Worm (Caenorhabditis elegans) whole organism, late embryonic: ENCODE data around the gene gst-30.
"Not testable (repeated sequence)": the region's sequence is repeated elsewhere in the genome, so short reads cannot be mapped to it uniquely, and the experiment has no call there.

Experiments used
- F13H6.1 ChIP-seq: sonication (generic microtip); optimal IDR thresholded peaks from 2 replicates; lab custom pipeline; 2016; ENCODE audit warnings: missing genetic modification characterization, missing compliant biosample characterization
- K02D7.2 ChIP-seq: sonication (generic microtip); optimal IDR thresholded peaks from 2 replicates; lab custom pipeline; 2017; ENCODE audit warnings: mild to moderate bottlenecking, missing genetic modification characterization, missing compliant biosample characterization
- T23F11.4 ChIP-seq: fragments of 200-800 bp; sonication (Bioruptor generic); optimal IDR thresholded peaks from 2 replicates; lab custom pipeline; 2018; ENCODE audit warnings: mild to moderate bottlenecking, missing genetic modification characterization, missing compliant biosample characterization
- Y22D7AL.16 ChIP-seq: sonication (generic microtip); optimal IDR thresholded peaks from 2 replicates; lab custom pipeline; 2016; ENCODE audit warnings: missing genetic modification characterization, missing compliant biosample characterization
- ahr-1 ChIP-seq: sonication (generic microtip); optimal IDR thresholded peaks from 2 replicates; lab custom pipeline; 2016; ENCODE audit warnings: missing genetic modification characterization, missing compliant biosample characterization
- ama-1 ChIP-seq: fragments of 150-350 bp; optimal IDR thresholded peaks from 2 replicates; lab custom pipeline; 2014
- ceh-2 ChIP-seq: sonication (generic microtip); optimal IDR thresholded peaks from 2 replicates; lab custom pipeline; 2016; ENCODE audit warnings: missing genotype, missing genetic modification characterization, missing compliant biosample characterization
- ceh-24 ChIP-seq: sonication (generic microtip); optimal IDR thresholded peaks from 2 replicates; lab custom pipeline; 2016; ENCODE audit warnings: mild to moderate bottlenecking, missing genetic modification characterization, missing compliant biosample characterization
- ceh-34 ChIP-seq: sonication (generic microtip); optimal IDR thresholded peaks from 2 replicates; lab custom pipeline; 2016; ENCODE audit warnings: mild to moderate bottlenecking, missing genetic modification characterization, missing compliant biosample characterization
- ceh-45 ChIP-seq: fragments of 200-800 bp; sonication (Bioruptor generic); IDR thresholded peaks from 2 replicates; pipeline ENCODE4 v1.3.6; 2022; ENCODE audit warnings: missing genetic modification reagents, missing genetic modification characterization, missing compliant biosample characterization
- ceh-48 ChIP-seq: sonication (generic microtip); optimal IDR thresholded peaks from 2 replicates; lab custom pipeline; 2016; ENCODE audit warnings: missing genetic modification characterization, inconsistent platforms, missing compliant biosample characterization
- ceh-6 ChIP-seq: fragments of 200-800 bp; sonication (Bioruptor generic); optimal IDR thresholded peaks from 2 replicates; lab custom pipeline; 2018; ENCODE audit warnings: mild to moderate bottlenecking, missing genetic modification characterization, missing compliant biosample characterization
- dmd-4 ChIP-seq: sonication (generic microtip); optimal IDR thresholded peaks from 2 replicates; lab custom pipeline; 2016; ENCODE audit warnings: borderline replicate concordance, missing genetic modification characterization, missing compliant biosample characterization
- elt-2 ChIP-seq: sonication (generic microtip); optimal IDR thresholded peaks from 2 replicates; lab custom pipeline; 2016; ENCODE audit warnings: missing genetic modification reagents, missing genetic modification characterization, missing compliant biosample characterization
- ets-4 ChIP-seq: sonication (generic microtip); optimal IDR thresholded peaks from 2 replicates; lab custom pipeline; 2016; ENCODE audit warnings: missing genetic modification characterization, missing compliant biosample characterization
- fkh-10 ChIP-seq: fragments of 150-350 bp; optimal IDR thresholded peaks from 2 replicates; lab custom pipeline; 2014; ENCODE audit warnings: missing biosample characterization, missing genetic modification reagents, missing genetic modification characterization
- fkh-6 ChIP-seq: sonication (generic microtip); optimal IDR thresholded peaks from 2 replicates; lab custom pipeline; 2016; ENCODE audit warnings: missing genetic modification characterization, missing compliant biosample characterization
- gmeb-2 ChIP-seq: sonication (generic microtip); optimal IDR thresholded peaks from 2 replicates; lab custom pipeline; 2016; ENCODE audit warnings: missing genetic modification characterization, inconsistent platforms, missing compliant biosample characterization
- hlh-13 ChIP-seq: fragments of 200-800 bp; sonication (Bioruptor generic); optimal IDR thresholded peaks from 2 replicates; lab custom pipeline; 2018; ENCODE audit warnings: mild to moderate bottlenecking, missing genetic modification characterization, missing compliant biosample characterization
- hlh-15 ChIP-seq: sonication (generic microtip); optimal IDR thresholded peaks from 2 replicates; lab custom pipeline; 2016; ENCODE audit warnings: missing genetic modification characterization, missing compliant biosample characterization
- hlh-6 ChIP-seq: sonication (generic microtip); optimal IDR thresholded peaks from 2 replicates; lab custom pipeline; 2016; ENCODE audit warnings: missing genotype, missing genetic modification characterization, missing compliant biosample characterization
- lim-6 ChIP-seq: sonication (generic microtip); optimal IDR thresholded peaks from 2 replicates; lab custom pipeline; 2016; ENCODE audit warnings: missing genetic modification characterization, missing compliant biosample characterization
- lin-11 ChIP-seq: fragments of 200-800 bp; sonication (Bioruptor generic); optimal IDR thresholded peaks from 2 replicates; lab custom pipeline; 2018; ENCODE audit warnings: mild to moderate bottlenecking, missing genetic modification characterization, missing compliant biosample characterization
- madf-2 ChIP-seq: sonication (generic microtip); optimal IDR thresholded peaks from 2 replicates; lab custom pipeline; 2017; ENCODE audit warnings: missing genetic modification characterization, missing compliant biosample characterization
- nhr-11 ChIP-seq: fragments of 150-350 bp; optimal IDR thresholded peaks from 2 replicates; lab custom pipeline; 2014; ENCODE audit warnings: missing biosample characterization, missing genetic modification characterization
- nhr-232 ChIP-seq: sonication (generic microtip); optimal IDR thresholded peaks from 2 replicates; lab custom pipeline; 2016; ENCODE audit warnings: missing genetic modification characterization, missing compliant biosample characterization
- odd-2 ChIP-seq: sonication (generic microtip); optimal IDR thresholded peaks from 2 replicates; lab custom pipeline; 2017; ENCODE audit warnings: antibody characterized with exemption, mild to moderate bottlenecking, missing genetic modification characterization, missing compliant biosample characterization
- pag-3 ChIP-seq: sonication (generic microtip); optimal IDR thresholded peaks from 2 replicates; lab custom pipeline; 2016; ENCODE audit warnings: missing compliant biosample characterization, missing genetic modification characterization, borderline replicate concordance
- pqm-1 ChIP-seq: sonication (generic microtip); optimal IDR thresholded peaks from 2 replicates; lab custom pipeline; 2016; ENCODE audit warnings: missing genetic modification characterization, missing compliant biosample characterization
- sdc-2 ChIP-seq: sonication (generic microtip); optimal IDR thresholded peaks from 2 replicates; lab custom pipeline; 2016; ENCODE audit warnings: missing genotype, missing genetic modification characterization, missing compliant biosample characterization
- sox-4 ChIP-seq: sonication (generic microtip); optimal IDR thresholded peaks from 2 replicates; lab custom pipeline; 2017; ENCODE audit warnings: mild to moderate bottlenecking, missing genetic modification characterization, inconsistent platforms, missing compliant biosample characterization
- syd-9 ChIP-seq: sonication (generic microtip); optimal IDR thresholded peaks from 2 replicates; lab custom pipeline; 2016; ENCODE audit warnings: mild to moderate bottlenecking, missing genetic modification characterization, moderate library complexity, missing compliant biosample characterization
- unc-3 ChIP-seq, 2 experiments: fragments of 200-800 bp in 1 of 2; sonication (Bioruptor generic) in 1 of 2; sonication (generic microtip) in 1 of 2; conservative IDR thresholded peaks in 1 of 2; optimal IDR thresholded peaks in 1 of 2; 2 replicates each; pipeline versions ENCODE4 v1.3.6 to Lab custom; 2016 to 2022; ENCODE audit warnings: missing compliant biosample characterization in 2 of 2, missing genetic modification characterization in 2 of 2, missing genetic modification reagents in 1 of 2
- unc-42 ChIP-seq: sonication (generic microtip); optimal IDR thresholded peaks from 2 replicates; lab custom pipeline; 2016; ENCODE audit warnings: missing genotype, missing genetic modification characterization, missing compliant biosample characterization

gst-30 gene

ce11 chrII:4935518-4935917 is 664 bp upstream of the gst-30 start, which contains the start of gene ZK546.5:
Gene ZK546.5 (plus strand): TSS chrII:4935818.
- TF ChIP-seq K02D7.2 (tag; lab: Kevin White, UChicago) (no peak), unc-42 (tag; lab: Kevin White, UChicago) (peak; percentile 60), hlh-15 (tag; lab: Kevin White, UChicago) (no peak), ceh-48 (tag; lab: Kevin White, UChicago) (peak; percentile 25)
- TF ChIP-seq, all 69 proteins: peak for 2

- not testable (repeated sequence) for TF ChIP-seq hlh-13; nhr-11; unc-42 (tag; lab: Kevin White, UChicago)
These were observed 2.1 kb downstream of the gst-30 start, which contains the start of gene msp-152 for ce11 chrII:4932727-4933126. Gene msp-152 (plus strand): TSS chrII:4933027.

ce11 chrII:4931286-4931685 is 3.6 kb downstream of the gst-30 start:
- no peak for TF ChIP-seq pag-3 (tag; lab: Kevin White, UChicago)
- TF ChIP-seq F13H6.1 (tag; lab: Kevin White, UChicago): no peak
- no peak for TF ChIP-seq madf-2 (tag; lab: Kevin White, UChicago)
- no peak for TF ChIP-seq ceh-34
- TF ChIP-seq fkh-10 (GFP tag; lab: Kevin White, UChicago): no peak
- no peak for TF ChIP-seq syd-9 (tag; lab: Kevin White, UChicago)
- no peak for TF ChIP-seq lim-6
- TF ChIP-seq odd-2: no peak
- no peak for TF ChIP-seq ceh-48 (tag; lab: Kevin White, UChicago)
- TF ChIP-seq Y22D7AL.16 (tag; lab: Kevin White, UChicago): no peak
- no peak for TF ChIP-seq dmd-4 (tag; lab: Kevin White, UChicago)
- no peak for TF ChIP-seq pqm-1 (tag; lab: Kevin White, UChicago)
- TF ChIP-seq ceh-6: no peak
- no peak for TF ChIP-seq ets-4
- no peak for TF ChIP-seq unc-3 (GFP tag; conservative IDR thresholded peaks at IDR 0.05; lab: Robert Waterston, UW)
- TF ChIP-seq unc-3 (tag; optimal IDR thresholded peaks at IDR 0.05; lab: Kevin White, UChicago): no peak
- TF ChIP-seq T23F11.4: no peak
- no peak for TF ChIP-seq gmeb-2 (tag; lab: Kevin White, UChicago)
- TF ChIP-seq fkh-6 (tag; lab: Kevin White, UChicago): no peak
- TF ChIP-seq lin-11 (tag; lab: Kevin White, UChicago): no peak
- TF ChIP-seq, all 69 proteins: peak for 0

- TF ChIP-seq lin-11 (tag; lab: Kevin White, UChicago) (no peak), sdc-2 (tag; lab: Kevin White, UChicago) (no peak), elt-2 (peak; percentile 99), ahr-1 (tag; lab: Kevin White, UChicago) (no peak), ceh-24 (no peak)
These were observed 9.6 kb downstream of the gst-30 start, which contains the start of gene aagr-2 for ce11 chrII:4925198-4925764. Gene aagr-2 (minus strand): TSS chrII:4925248.

ce11 chrII:4924729-4925128 is 10.1 kb downstream of the gst-30 start:
- TF ChIP-seq nhr-232 (tag; lab: Kevin White, UChicago) (no peak), sox-4 (tag; lab: Kevin White, UChicago) (no peak), ceh-45 (GFP tag; lab: Robert Waterston, UW) (no peak), ama-1 (lab: Kevin White, UChicago) (no peak), hlh-6 (no peak), ceh-2 (tag; lab: Kevin White, UChicago) (no peak), odd-2 (no peak)
